Fruit fly (Drosophila melanogaster) whole organism, prepupa: Measurements from ENCODE around the gene CG9098.

Experiments
- Smox ChIP-seq: fragments of 200-800 bp; sonication (Bioruptor generic); optimal IDR thresholded peaks from 3 replicates; lab custom pipeline; 2016; ENCODE audit warnings: missing biosample characterization, missing genetic modification characterization
- salr ChIP-seq, 2 experiments: fragments of 200-800 bp; sonication (Bioruptor generic); optimal IDR thresholded peaks; 3 replicates each; lab custom pipeline; 2016 to 2018; ENCODE audit warnings: missing biosample characterization in 2 of 2, missing genetic modification characterization in 2 of 2, mild to moderate bottlenecking in 1 of 2

- no peak for TF ChIP-seq Smox (GFP tag; lab: Kevin White, UChicago)
- TF ChIP-seq salr (GFP tag; optimal IDR thresholded peaks at IDR 0.05; lab: Kevin White, UChicago) = no peak
These were observed 34.0 kb upstream of the CG9098 start, which contains the start of gene Pfas for dm6 chr2L:6045972-6046718.
